Fruit fly (Drosophila melanogaster): ENCODE results near the gene CG13085.

Gene CG13085

dm6 chr2L:19472256-19472655 is 48.4 kb downstream of the CG13085 start:
- TF ChIP-seq br (GFP tag; optimal IDR thresholded peaks at IDR 0.05) (no peak), CG32264 (GFP tag; optimal IDR thresholded peaks at IDR 0.05) (no peak), dl (GFP tag; optimal IDR thresholded peaks at IDR 0.05; ENCODE audit: insufficient read depth in 1 of 2, partially characterized antibody in 2 of 2) (no peak), Myc (optimal IDR thresholded peaks at IDR 0.05) (no peak), Hnf4 (GFP tag; optimal IDR thresholded peaks at IDR 0.05) (no peak), dmrt93B (GFP tag; optimal IDR thresholded peaks at IDR 0.05) (no peak), ey (GFP tag; optimal IDR thresholded peaks at IDR 0.05) (no peak), CG9705 (GFP tag; optimal IDR thresholded peaks at IDR 0.05) (no peak), brk (GFP tag; optimal IDR thresholded peaks at IDR 0.05) (no peak), CrebA (GFP tag; optimal IDR thresholded peaks at IDR 0.05; ENCODE audit: borderline replicate concordance) (no peak), dsf (GFP tag; optimal IDR thresholded peaks at IDR 0.05; ENCODE audit: borderline replicate concordance) (no peak), psq (GFP tag; optimal IDR thresholded peaks at IDR 0.05) (no peak), N (GFP tag; optimal IDR thresholded peaks at IDR 0.05) (no peak), h (GFP tag; optimal IDR thresholded peaks at IDR 0.05) (no peak), OdsH (GFP tag; optimal IDR thresholded peaks at IDR 0.05) (no peak), sage (GFP tag; optimal IDR thresholded peaks at IDR 0.05) (no peak), lola (GFP tag; optimal IDR thresholded peaks at IDR 0.05) (no peak), Abd-B (GFP tag; optimal IDR thresholded peaks at IDR 0.05) (no peak), woc (GFP tag; optimal IDR thresholded peaks at IDR 0.05) (no peak), fru (GFP tag; optimal IDR thresholded peaks at IDR 0.05) (no peak)

dm6 chr2L:19473397-19474009 is 49.7 kb downstream of the CG13085 start:
- TF ChIP-seq Hr83 (GFP tag; optimal IDR thresholded peaks at IDR 0.05; ENCODE audit: poor library complexity, severe bottlenecking): no peak
- no peak for TF ChIP-seq Mio (GFP tag; optimal IDR thresholded peaks at IDR 0.05)

dm6 chr2L:19479249-19479984 is 55.6 kb downstream of the CG13085 start:
- TF ChIP-seq lola (GFP tag; optimal IDR thresholded peaks at IDR 0.05) (no peak), br (GFP tag; optimal IDR thresholded peaks at IDR 0.05) (no peak), dsf (GFP tag; optimal IDR thresholded peaks at IDR 0.05; ENCODE audit: borderline replicate concordance) (no peak), sv (GFP tag; optimal IDR thresholded peaks at IDR 0.05) (no peak), ey (GFP tag; optimal IDR thresholded peaks at IDR 0.05) (no peak)
